Fruit fly (Drosophila melanogaster): Measurements from ENCODE around the gene pros.

Gene pros

dm6 chr3R:11351721-11352481, 23.6 kb downstream of the pros start:
- no peak for TF ChIP-seq noc (tag; optimal IDR thresholded peaks at IDR 0.05)

dm6 chr3R:11352482-11352732, 24.1 kb downstream of the pros start:
- no peak for TF ChIP-seq noc (tag; optimal IDR thresholded peaks at IDR 0.05)

- no peak for TF ChIP-seq noc (tag; optimal IDR thresholded peaks at IDR 0.05)
Measured at dm6 chr3R:11352912-11353838, 24.9 kb downstream of the pros start, which contains the start of the genes KP78a and KP78b. Gene KP78a, minus strand, starts transcription at chr3R:11353131. Gene KP78b, minus strand, starts transcription at chr3R:11353131.

dm6 chr3R:11361906-11362305, 33.6 kb downstream of the pros start:
- no peak for TF ChIP-seq noc (tag; optimal IDR thresholded peaks at IDR 0.05)

dm6 chr3R:11363577-11363976, 35.3 kb downstream of the pros start:
- TF ChIP-seq noc (tag; optimal IDR thresholded peaks at IDR 0.05) = no peak

- no peak for TF ChIP-seq noc (tag; optimal IDR thresholded peaks at IDR 0.05)
Measured at dm6 chr3R:11366315-11366714, 38.0 kb downstream of the pros start.

dm6 chr3R:11368766-11369165, 40.5 kb downstream of the pros start:
- TF ChIP-seq noc (tag; optimal IDR thresholded peaks at IDR 0.05) = no peak

dm6 chr3R:11370333-11370732, 42.1 kb downstream of the pros start:
- TF ChIP-seq noc (tag; optimal IDR thresholded peaks at IDR 0.05) = no peak

- TF ChIP-seq noc (tag; optimal IDR thresholded peaks at IDR 0.05) = no peak
Measured at dm6 chr3R:11370805-11371204, 42.5 kb downstream of the pros start.

dm6 chr3R:11372053-11373016, 44.1 kb downstream of the pros start:
- no peak for TF ChIP-seq noc (tag; optimal IDR thresholded peaks at IDR 0.05)

dm6 chr3R:11375142-11375541, 46.9 kb downstream of the pros start:
- TF ChIP-seq noc (tag; optimal IDR thresholded peaks at IDR 0.05) = no peak

dm6 chr3R:11378564-11379112, 50.4 kb downstream of the pros start:
- TF ChIP-seq noc (tag; optimal IDR thresholded peaks at IDR 0.05) = no peak

- TF ChIP-seq noc (tag; optimal IDR thresholded peaks at IDR 0.05) = no peak
Measured at dm6 chr3R:11392805-11393204, 64.5 kb downstream of the pros start.

- no peak for TF ChIP-seq noc (tag; optimal IDR thresholded peaks at IDR 0.05)
Measured at dm6 chr3R:11393896-11394295, 65.6 kb downstream of the pros start.

dm6 chr3R:11395541-11395940, 67.3 kb downstream of the pros start:
- TF ChIP-seq noc (tag; optimal IDR thresholded peaks at IDR 0.05) = no peak

dm6 chr3R:11402894-11403293, 74.6 kb downstream of the pros start:
- TF ChIP-seq noc (tag; optimal IDR thresholded peaks at IDR 0.05) = no peak
